Fruit fly (Drosophila melanogaster): ENCODE data around the gene IntS11.

Gene IntS11

dm6 chr3R:29775755-29776686 is 30.9 kb downstream of the IntS11 start:
- no peak for TF ChIP-seq ems (GFP tag; optimal IDR thresholded peaks at IDR 0.05)
- TF ChIP-seq CG11504 (tag; optimal IDR thresholded peaks at IDR 0.05): no peak
- TF ChIP-seq grn (GFP tag; optimal IDR thresholded peaks at IDR 0.05): peak; percentile 7
- TF ChIP-seq ttk (GFP tag; IDR thresholded peaks at IDR 0.05): no peak
- no peak for TF ChIP-seq gfzf (GFP tag; optimal IDR thresholded peaks at IDR 0.05)

dm6 chr3R:29777213-29777612 is 32.1 kb downstream of the IntS11 start:
- no peak for TF ChIP-seq CG15696 (tag; optimal IDR thresholded peaks at IDR 0.05)
- peak in 1 of 2 experiments; percentile 70 for TF ChIP-seq Pdp1 (GFP tag; optimal IDR thresholded peaks at IDR 0.05)
- peak; percentile 52 for TF ChIP-seq grn (GFP tag; optimal IDR thresholded peaks at IDR 0.05)
- peak; percentile 65 for TF ChIP-seq crol (GFP tag; IDR thresholded peaks at IDR 0.05)
- TF ChIP-seq vvl (GFP tag; IDR thresholded peaks at IDR 0.05): 0 out of 2 replicates have a peak, but pooled peaks have one; percentile 6
- no peak for TF ChIP-seq peb (GFP tag; IDR thresholded peaks at IDR 0.05)
- peak; percentile 33 for TF ChIP-seq exex (tag; optimal IDR thresholded peaks at IDR 0.05)

- TF ChIP-seq ci (GFP tag; IDR thresholded peaks at IDR 0.05) (peak; percentile 29; the same call in 1 of the 3 replicates), crp (GFP tag; optimal IDR thresholded peaks at IDR 0.05) (no peak), cwo (GFP tag; optimal IDR thresholded peaks at IDR 0.05) (peak; percentile 65), amos (GFP tag; IDR thresholded peaks at IDR 0.05; ENCODE audit: partially characterized antibody) (peak; percentile 34; the same call in 1 of the 2 replicates), fu2 (GFP tag; optimal IDR thresholded peaks at IDR 0.05) (no peak), Scr (GFP tag; IDR thresholded peaks at IDR 0.05; ENCODE audit: partially characterized antibody) (peak; percentile 53), Trl (optimal IDR thresholded peaks at IDR 0.05) (peak; percentile 5 to 29), Trl (GFP tag; optimal IDR thresholded peaks at IDR 0.05) (no peak), CG14667 (GFP tag; IDR thresholded peaks at IDR 0.05) (no peak), Awh (GFP tag; IDR thresholded peaks at IDR 0.05) (no peak), CG12219 (GFP tag; optimal IDR thresholded peaks at IDR 0.05) (no peak), CG6175 (GFP tag; IDR thresholded peaks at IDR 0.05) (peak; percentile 58; the same call in 1 of the 3 replicates), kay (GFP tag; optimal IDR thresholded peaks at IDR 0.05) (peak; percentile 96), cad (GFP tag; optimal IDR thresholded peaks at IDR 0.05) (no peak), Nf-YC (tag; optimal IDR thresholded peaks at IDR 0.05) (peak; percentile 5), CG10321 (GFP tag; IDR thresholded peaks at IDR 0.05) (no peak), CG34224 (GFP tag; IDR thresholded peaks at IDR 0.05; ENCODE audit: partially characterized antibody) (peak; percentile 15; the same call in 1 of the 3 replicates), CG15514 (GFP tag; optimal IDR thresholded peaks at IDR 0.05) (peak; percentile 29), CG16813 (GFP tag; IDR thresholded peaks at IDR 0.05; ENCODE audit: partially characterized antibody) (no peak), CG10543 (GFP tag; optimal IDR thresholded peaks at IDR 0.05) (peak; percentile 27), Eip74EF (GFP tag; optimal IDR thresholded peaks at IDR 0.05) (peak in 1 of 2 experiments; percentile 12), rib (GFP tag; IDR thresholded peaks at IDR 0.05) (peak; percentile 49; the same call in 1 of the 2 replicates), CG13894 (tag; optimal IDR thresholded peaks at IDR 0.05) (peak; percentile 68), chinmo (GFP tag; IDR thresholded peaks at IDR 0.05; ENCODE audit: partially characterized antibody) (peak; percentile 95; the same call in 3 of the 4 replicates), CG13287 (GFP tag; IDR thresholded peaks at IDR 0.05; ENCODE audit: partially characterized antibody) (peak; percentile 39; the same call in 1 of the 2 replicates), Dek (tag; optimal IDR thresholded peaks at IDR 0.05) (no peak), CG2678 (tag; optimal IDR thresholded peaks at IDR 0.05) (no peak), Dbx (GFP tag; IDR thresholded peaks at IDR 0.05) (no peak), sd (tag; optimal IDR thresholded peaks at IDR 0.05) (peak; percentile 67), CG8290 (GFP tag; optimal IDR thresholded peaks at IDR 0.05) (no peak), CG8290 (tag; optimal IDR thresholded peaks at IDR 0.05) (peak in 1 of 2 experiments; percentile 35)
These were observed 33.2 kb downstream of the IntS11 start for dm6 chr3R:29778139-29778984.

Data from whole organism, embryonic.